Fruit fly (Drosophila melanogaster) whole organism, embryonic: Measurements from ENCODE around the gene cana.

Experiments
- Abd-B ChIP-seq: fragments of 200-800 bp; sonication (Bioruptor generic); optimal IDR thresholded peaks from 2 replicates; lab custom pipeline; 2018; ENCODE audit warnings: missing biosample characterization, mild to moderate bottlenecking, missing genetic modification characterization, moderate library complexity
- Bdp1 ChIP-seq: fragments of 200-800 bp; sonication (Bioruptor generic); optimal IDR thresholded peaks from 3 replicates; lab custom pipeline; 2016; ENCODE audit warnings: missing biosample characterization, missing genetic modification characterization
- Bgb ChIP-seq: fragments of 200-800 bp; sonication (Bioruptor generic); IDR thresholded peaks from 2 replicates; pipeline ENCODE4 v1.3.6; 2022; ENCODE audit warnings: missing biosample characterization, missing genetic modification characterization; ENCODE audit not compliant: partially characterized antibody
- CG10267 ChIP-seq: fragments of 200-800 bp; sonication (Bioruptor generic); optimal IDR thresholded peaks from 2 replicates; lab custom pipeline; 2018; ENCODE audit warnings: missing biosample characterization, mild to moderate bottlenecking, missing genetic modification characterization, moderate library complexity
- CG11093 ChIP-seq: fragments of 200-800 bp; sonication (Bioruptor generic); IDR thresholded peaks from 3 replicates; pipeline ENCODE4 v1.3.6; 2022; ENCODE audit warnings: missing biosample characterization, missing genetic modification characterization
- CG11398 ChIP-seq: fragments of 200-800 bp; sonication (Bioruptor generic); optimal IDR thresholded peaks from 2 replicates; lab custom pipeline; 2016; ENCODE audit warnings: missing biosample characterization, missing genetic modification characterization
- CG11560 ChIP-seq: fragments of 200-800 bp; sonication (Bioruptor generic); IDR thresholded peaks from 3 replicates; pipeline ENCODE4 v1.3.6; 2022; ENCODE audit warnings: missing biosample characterization, missing genetic modification characterization
- CG12942 ChIP-seq: fragments of 200-800 bp; sonication (Bioruptor generic); optimal IDR thresholded peaks from 3 replicates; lab custom pipeline; 2016; ENCODE audit warnings: missing biosample characterization, missing genetic modification characterization
- CG13287 ChIP-seq: fragments of 200-800 bp; sonication (Bioruptor generic); IDR thresholded peaks from 2 replicates; pipeline ENCODE4 v1.3.6; 2022; ENCODE audit warnings: missing biosample characterization, missing genetic modification characterization; ENCODE audit not compliant: partially characterized antibody
- CG13624 ChIP-seq: fragments of 200-800 bp; sonication (Bioruptor generic); optimal IDR thresholded peaks from 2 replicates; lab custom pipeline; 2016; ENCODE audit warnings: missing biosample characterization, missing genetic modification characterization
- CG14014 ChIP-seq: fragments of 200-800 bp; sonication (Bioruptor generic); IDR thresholded peaks from 2 replicates; pipeline ENCODE4 v1.3.6; 2022; ENCODE audit warnings: missing biosample characterization, missing genetic modification characterization
- CG15269 ChIP-seq: fragments of 200-800 bp; sonication (Bioruptor generic); optimal IDR thresholded peaks from 2 replicates; lab custom pipeline; 2018; ENCODE audit warnings: missing biosample characterization, mild to moderate bottlenecking, missing genetic modification characterization, moderate library complexity
- CG15601 ChIP-seq: fragments of 200-800 bp; sonication (Bioruptor generic); optimal IDR thresholded peaks from 3 replicates; lab custom pipeline; 2019; ENCODE audit warnings: missing biosample characterization, mild to moderate bottlenecking, missing genetic modification characterization, moderate library complexity
- CG1603 ChIP-seq: fragments of 200-800 bp; sonication (Bioruptor generic); optimal IDR thresholded peaks from 2 replicates; lab custom pipeline; 2019; ENCODE audit warnings: missing biosample characterization, mild to moderate bottlenecking, missing genetic modification characterization, moderate library complexity
- CG17328 ChIP-seq: fragments of 200-800 bp; sonication (Bioruptor generic); IDR thresholded peaks from 2 replicates; pipeline ENCODE4 v1.3.6; 2022; ENCODE audit warnings: missing biosample characterization, missing genetic modification characterization
- CG18599 ChIP-seq: fragments of 200-800 bp; sonication (Bioruptor generic); optimal IDR thresholded peaks from 3 replicates; lab custom pipeline; 2017; ENCODE audit warnings: missing biosample characterization, missing genetic modification characterization, mild to moderate bottlenecking, moderate library complexity, missing genetic modification reagents
- CG30020 ChIP-seq: fragments of 200-800 bp; optimal IDR thresholded peaks from 2 replicates; lab custom pipeline; 2019; ENCODE audit warnings: missing biosample characterization, mild to moderate bottlenecking, missing genetic modification characterization, moderate library complexity
- CG3065 ChIP-seq: fragments of 200-800 bp; sonication (Bioruptor generic); optimal IDR thresholded peaks from 2 replicates; lab custom pipeline; 2016; ENCODE audit warnings: missing biosample characterization, missing genetic modification characterization
- CG31441 ChIP-seq: fragments of 200-800 bp; sonication (Bioruptor generic); IDR thresholded peaks from 2 replicates; pipeline ENCODE4 v1.3.6; 2022; ENCODE audit warnings: missing biosample characterization, missing genetic modification characterization
- CG4730 ChIP-seq: fragments of 200-800 bp; sonication (Bioruptor generic); IDR thresholded peaks from 2 replicates; pipeline ENCODE4 v1.3.6; 2022; ENCODE audit warnings: missing biosample characterization, missing genetic modification characterization
- CG8765 ChIP-seq: fragments of 200-800 bp; sonication (Bioruptor generic); IDR thresholded peaks from 2 replicates; pipeline ENCODE4 v1.3.6; 2022; ENCODE audit warnings: missing biosample characterization, missing genetic modification characterization
- Dad ChIP-seq: fragments of 200-800 bp; sonication (Bioruptor generic); optimal IDR thresholded peaks from 3 replicates; lab custom pipeline; 2016; ENCODE audit warnings: missing biosample characterization, missing genetic modification characterization
- Deaf1 ChIP-seq: fragments of 200-800 bp; optimal IDR thresholded peaks from 3 replicates; lab custom pipeline; 2019; ENCODE audit warnings: missing biosample characterization, mild to moderate bottlenecking, missing genetic modification characterization, moderate library complexity
- E2f1 ChIP-seq: fragments of 200-800 bp; sonication (Bioruptor generic); IDR thresholded peaks from 2 replicates; pipeline ENCODE4 v1.3.6; 2022; ENCODE audit warnings: missing biosample characterization, missing genetic modification characterization
- GATAe ChIP-seq: fragments of 200-800 bp; sonication (Bioruptor generic); conservative IDR thresholded peaks from 2 replicates; pipeline ENCODE4 v1.3.6; 2022; ENCODE audit warnings: missing biosample characterization, missing genetic modification characterization
- Hr3 ChIP-seq: fragments of 200-800 bp; sonication (Bioruptor generic); optimal IDR thresholded peaks from 3 replicates; lab custom pipeline; 2016; ENCODE audit warnings: missing biosample characterization, missing genetic modification characterization
- MESR4 ChIP-seq: fragments of 200-800 bp; sonication (Bioruptor generic); optimal IDR thresholded peaks from 2 replicates; lab custom pipeline; 2018; ENCODE audit warnings: missing biosample characterization, mild to moderate bottlenecking, missing genetic modification characterization, moderate library complexity
- Opbp ChIP-seq: fragments of 200-800 bp; sonication (Bioruptor generic); IDR thresholded peaks from 3 replicates; pipeline ENCODE4 v1.3.6; 2022; ENCODE audit warnings: missing biosample characterization, missing genetic modification characterization; ENCODE audit not compliant: partially characterized antibody
- PHDP ChIP-seq: fragments of 200-800 bp; sonication (Bioruptor generic); optimal IDR thresholded peaks from 3 replicates; lab custom pipeline; 2018; ENCODE audit warnings: missing biosample characterization, mild to moderate bottlenecking, missing genetic modification characterization, moderate library complexity
- Side ChIP-seq: fragments of 200-800 bp; sonication (Bioruptor generic); optimal IDR thresholded peaks from 2 replicates; lab custom pipeline; 2016; ENCODE audit warnings: missing biosample characterization, missing genetic modification characterization
- YL-1 ChIP-seq: fragments of 200-800 bp; sonication (Bioruptor generic); optimal IDR thresholded peaks from 3 replicates; lab custom pipeline; 2017; ENCODE audit warnings: missing biosample characterization, mild to moderate bottlenecking, missing genetic modification characterization
- ap ChIP-seq: fragments of 200-800 bp; sonication (Bioruptor generic); IDR thresholded peaks from 2 replicates; pipeline ENCODE4 v1.3.6; 2022; ENCODE audit warnings: missing biosample characterization, missing genetic modification characterization
- cas ChIP-seq: fragments of 200-800 bp; sonication (Bioruptor generic); IDR thresholded peaks from 2 replicates; pipeline ENCODE4 v1.3.6; 2022; ENCODE audit warnings: missing biosample characterization, missing genetic modification characterization
- ci ChIP-seq: fragments of 200-800 bp; sonication (Bioruptor generic); IDR thresholded peaks from 3 replicates; pipeline ENCODE4 v1.3.6; 2022; ENCODE audit warnings: missing biosample characterization, missing genetic modification characterization
- disco-r ChIP-seq: fragments of 200-800 bp; sonication (Bioruptor generic); optimal IDR thresholded peaks from 2 replicates; lab custom pipeline; 2016; ENCODE audit warnings: missing biosample characterization, missing genetic modification characterization
- gem ChIP-seq: fragments of 200-800 bp; sonication (Bioruptor generic); optimal IDR thresholded peaks from 2 replicates; lab custom pipeline; 2019; ENCODE audit warnings: missing biosample characterization, mild to moderate bottlenecking, missing genetic modification characterization, moderate library complexity
- hb ChIP-seq: fragments of 200-800 bp; sonication (Bioruptor generic); IDR thresholded peaks from 3 replicates; pipeline ENCODE4 v1.3.6; 2022; ENCODE audit warnings: missing biosample characterization, missing genetic modification characterization; ENCODE audit not compliant: partially characterized antibody
- hbn ChIP-seq: fragments of 200-800 bp; sonication (Bioruptor generic); IDR thresholded peaks from 2 replicates; pipeline ENCODE4 v1.3.6; 2022; ENCODE audit warnings: missing biosample characterization, missing genetic modification characterization; ENCODE audit not compliant: partially characterized antibody
- her ChIP-seq: fragments of 200-800 bp; sonication (Bioruptor generic); optimal IDR thresholded peaks from 2 replicates; lab custom pipeline; 2016; ENCODE audit warnings: missing biosample characterization, missing genetic modification characterization
- hth ChIP-seq: fragments of >200 bp; optimal IDR thresholded peaks from 2 replicates; lab custom pipeline; 2017; ENCODE audit warnings: inconsistent platforms
- knrl ChIP-seq: fragments of 200-800 bp; sonication (Bioruptor generic); IDR thresholded peaks from 3 replicates; pipeline ENCODE4 v1.3.6; 2022; ENCODE audit warnings: missing biosample characterization, missing genetic modification characterization; ENCODE audit not compliant: partially characterized antibody
- maf-S ChIP-seq: fragments of 200-800 bp; sonication (Bioruptor generic); optimal IDR thresholded peaks from 2 replicates; lab custom pipeline; 2016; ENCODE audit warnings: missing biosample characterization, missing genetic modification characterization
- odd ChIP-seq: fragments of 200-800 bp; sonication (Bioruptor generic); optimal IDR thresholded peaks from 2 replicates; lab custom pipeline; 2017; ENCODE audit warnings: missing biosample characterization, mild to moderate bottlenecking, missing genetic modification characterization
- phol ChIP-seq: fragments of 200-800 bp; sonication (Bioruptor generic); optimal IDR thresholded peaks from 3 replicates; lab custom pipeline; 2018; ENCODE audit warnings: missing biosample characterization, mild to moderate bottlenecking, missing genetic modification characterization, moderate library complexity
- pzg ChIP-seq: fragments of 200-800 bp; sonication (Bioruptor generic); optimal IDR thresholded peaks from 3 replicates; lab custom pipeline; 2018; ENCODE audit warnings: missing biosample characterization, mild to moderate bottlenecking, missing genetic modification characterization, moderate library complexity
- ro ChIP-seq: fragments of 200-800 bp; sonication (Bioruptor generic); IDR thresholded peaks from 2 replicates; pipeline ENCODE4 v1.3.6; 2022; ENCODE audit warnings: missing biosample characterization, missing genetic modification characterization
- slou ChIP-seq: fragments of 200-800 bp; sonication (Bioruptor generic); optimal IDR thresholded peaks from 3 replicates; lab custom pipeline; 2016; ENCODE audit warnings: missing biosample characterization, missing genetic modification characterization
- sr ChIP-seq: fragments of 200-800 bp; sonication (Bioruptor generic); IDR thresholded peaks from 3 replicates; pipeline ENCODE4 v1.3.6; 2022; ENCODE audit warnings: missing biosample characterization, missing genetic modification characterization
- twi ChIP-seq: fragments of 200-800 bp; optimal IDR thresholded peaks from 2 replicates; lab custom pipeline; 2019; ENCODE audit warnings: missing biosample characterization, mild to moderate bottlenecking, missing genetic modification characterization, moderate library complexity
- usp ChIP-seq: fragments of >200 bp; optimal IDR thresholded peaks from 2 replicates; lab custom pipeline; 2017; ENCODE audit warnings: missing biosample characterization, missing genetic modification characterization
- yki ChIP-seq: fragments of >200 bp; optimal IDR thresholded peaks from 3 replicates; lab custom pipeline; 2018
- zen2 ChIP-seq: fragments of 200-800 bp; sonication (Bioruptor generic); IDR thresholded peaks from 3 replicates; pipeline ENCODE4 v1.3.6; 2022; ENCODE audit warnings: missing biosample characterization, missing genetic modification characterization; ENCODE audit not compliant: partially characterized antibody

cana gene

DNA sequence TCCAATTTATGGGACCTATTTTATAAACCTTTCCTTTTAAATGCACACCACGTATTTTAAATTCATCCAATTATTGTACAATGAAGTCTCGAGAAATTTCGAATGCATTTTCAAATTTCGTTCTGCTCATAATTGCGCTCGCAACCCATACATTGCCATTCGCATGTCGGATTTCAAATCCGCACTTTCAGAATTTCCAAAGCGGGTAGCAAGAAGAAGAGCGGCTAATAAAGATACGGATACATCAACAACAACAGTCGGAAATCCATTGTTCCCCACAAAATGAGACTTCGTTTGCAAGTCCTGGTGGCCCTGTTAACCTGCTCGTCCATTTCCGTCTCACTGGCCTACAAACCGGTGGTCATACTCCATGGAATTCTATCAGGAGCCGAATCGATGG is 10.5 kb downstream of the cana start, which contains the start of gene Ppt2 (continued):
- TF ChIP-seq CG18599 (no peak), CG13624 (GFP tag; lab: Kevin White, UChicago) (peak; percentile 44), CG8765 (no peak), Deaf1 (tag; lab: Kevin White, UChicago) (peak; percentile 39), cas (GFP tag; lab: Robert Waterston, UW) (no peak), knrl (GFP tag; lab: Robert Waterston, UW) (no peak; the same call in 2 of the 3 replicates), usp (GFP tag; lab: Kevin White, UChicago) (no peak), Opbp (GFP tag; lab: Robert Waterston, UW) (peak; percentile 39; the same call in 2 of the 3 replicates), CG11560 (tag; lab: Robert Waterston, UW) (no peak), CG30020 (tag; lab: Kevin White, UChicago) (peak; percentile 5), yki (lab: Kevin White, UChicago) (peak; percentile 72), zen2 (GFP tag; lab: Robert Waterston, UW) (no peak), CG12942 (GFP tag; lab: Kevin White, UChicago) (no peak), CG15269 (tag; lab: Kevin White, UChicago) (no peak), hth (lab: Kevin White, UChicago) (no peak), MESR4 (GFP tag; lab: Kevin White, UChicago) (peak; percentile 76), YL-1 (GFP tag; lab: Kevin White, UChicago) (peak; percentile 82), CG13287 (GFP tag; lab: Robert Waterston, UW) (peak; percentile 56; the same call in 1 of the 2 replicates), CG15601 (tag; lab: Kevin White, UChicago) (no peak), CG31441 (GFP tag; lab: Robert Waterston, UW) (no peak), ap (GFP tag; lab: Robert Waterston, UW) (no peak), her (GFP tag; lab: Kevin White, UChicago) (peak; percentile 100), Abd-B (GFP tag; lab: Kevin White, UChicago) (peak; percentile 10), GATAe (GFP tag; lab: Robert Waterston, UW) (peak; percentile 34; the same call in 1 of the 2 replicates), pzg (peak; percentile 83), twi (tag; lab: Kevin White, UChicago) (no peak), phol (peak; percentile 31)

DNA sequence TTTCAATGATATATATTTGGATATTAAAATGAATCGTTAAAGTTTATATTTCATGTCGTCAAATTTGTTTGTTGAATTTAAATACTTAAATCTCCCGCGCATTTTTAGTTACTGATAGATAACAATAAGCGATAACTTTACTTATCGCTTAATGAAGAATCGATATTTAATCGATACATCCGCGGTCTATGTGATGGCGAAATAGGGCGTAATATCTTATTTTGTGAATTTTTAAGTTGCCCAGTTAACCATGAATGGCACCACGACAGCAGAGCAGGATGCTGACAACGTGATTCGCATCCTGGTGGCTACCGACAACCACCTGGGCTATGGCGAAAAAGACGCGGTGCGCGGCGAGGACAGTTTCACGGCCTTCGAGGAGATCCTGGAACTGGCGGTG is 12.3 kb downstream of the cana start, which contains the start of gene mre11:
Gene mre11 (plus strand): TSS at position 161 of the 400 bp plus-strand sequence.
- no peak for TF ChIP-seq disco-r (GFP tag; lab: Kevin White, UChicago)
- no peak for TF ChIP-seq CG4730 (GFP tag; lab: Robert Waterston, UW)
- no peak for TF ChIP-seq Side (GFP tag; lab: Kevin White, UChicago)
- peak; percentile 84 for TF ChIP-seq Bgb
- no peak for TF ChIP-seq CG14014 (GFP tag; lab: Robert Waterston, UW)
- TF ChIP-seq CG13287 (GFP tag; lab: Robert Waterston, UW), result peak; percentile 92
- TF ChIP-seq Hr3, result no peak
- no peak for TF ChIP-seq sr (GFP tag; lab: Robert Waterston, UW)
- TF ChIP-seq CG1603 (tag; lab: Kevin White, UChicago), result peak; percentile 17
- TF ChIP-seq CG17328 (GFP tag; lab: Robert Waterston, UW), result no peak
- TF ChIP-seq CG3065 (GFP tag; lab: Kevin White, UChicago), result no peak
- TF ChIP-seq odd (GFP tag; lab: Kevin White, UChicago), result no peak
- no peak for TF ChIP-seq E2f1 (GFP tag; lab: Robert Waterston, UW)
- no peak for TF ChIP-seq CG11093 (GFP tag; lab: Robert Waterston, UW)
- TF ChIP-seq Dad (GFP tag; lab: Kevin White, UChicago), result no peak
- no peak for TF ChIP-seq PHDP (tag; lab: Kevin White, UChicago)
- no peak for TF ChIP-seq slou (GFP tag; lab: Kevin White, UChicago)
- TF ChIP-seq Bdp1 (GFP tag; lab: Kevin White, UChicago), result no peak
- TF ChIP-seq CG10267 (tag; lab: Kevin White, UChicago), result peak; percentile 43
- no peak for TF ChIP-seq ro (GFP tag; lab: Robert Waterston, UW)
- no peak for TF ChIP-seq ci
- peak; percentile 84 for TF ChIP-seq hbn (GFP tag; lab: Robert Waterston, UW)
- no peak for TF ChIP-seq maf-S (GFP tag; lab: Kevin White, UChicago)
- TF ChIP-seq gem, result no peak
- TF ChIP-seq hb (GFP tag; lab: Robert Waterston, UW), result peak; percentile 83; the same call in 1 of the 3 replicates
- TF ChIP-seq CG11398 (GFP tag; lab: Kevin White, UChicago), result no peak
